Worm (Caenorhabditis elegans): ENCODE data around the gene shk-1.
A peak's percentile ranks its signal among the peaks of the same experiment; 100 is the strongest.

The shk-1 gene

DNA sequence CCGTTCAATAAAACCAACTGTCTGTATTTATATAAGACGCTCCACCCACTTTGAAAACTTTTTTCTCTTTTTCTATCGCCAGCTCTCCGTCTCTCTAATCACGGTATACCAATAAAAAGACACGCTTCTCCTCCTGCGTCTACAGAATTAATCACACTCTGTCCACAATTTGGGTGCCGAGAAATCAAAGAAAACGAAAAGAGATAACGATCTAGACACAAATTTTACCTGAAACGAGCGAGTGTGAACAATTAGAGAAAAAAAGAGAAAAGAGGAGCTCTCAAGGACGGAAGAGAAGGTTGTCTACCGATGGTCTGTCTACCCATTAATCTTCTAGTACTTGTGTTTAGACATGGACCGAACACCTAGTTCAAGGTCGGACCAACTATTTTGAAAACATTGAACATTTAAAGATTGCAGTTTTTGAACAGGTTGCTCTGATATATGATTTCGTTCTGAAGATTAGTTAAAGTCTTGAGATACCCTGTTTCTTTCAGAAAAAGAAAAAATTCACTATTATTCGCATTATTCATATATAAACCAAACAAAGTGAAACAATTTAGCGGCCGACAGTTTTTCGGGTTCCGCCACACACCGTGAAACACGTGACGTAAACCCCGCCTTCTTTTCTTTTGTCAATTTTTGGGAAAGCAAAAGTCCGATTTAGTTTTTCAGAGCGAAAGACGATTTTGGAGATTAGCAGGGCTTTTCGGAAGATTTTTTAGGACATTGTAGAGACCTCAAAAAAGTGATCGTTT lies 29.5 kb downstream of the shk-1 start, which contains the start of gene cyp-13A2:
Gene cyp-13A2 (minus strand): TSS at position 235 of the 758 bp plus-strand sequence.
- TF ChIP-seq unc-39 (tag; optimal IDR thresholded peaks at IDR 0.05) (no peak), elt-1 (tag; optimal IDR thresholded peaks at IDR 0.05; ENCODE audit: borderline replicate concordance, insufficient read depth) (peak; percentile 44), unc-62 (GFP tag; optimal IDR thresholded peaks at IDR 0.05) (peak; percentile 23), unc-120 (tag; optimal IDR thresholded peaks at IDR 0.05; ENCODE audit: poor library complexity, severe bottlenecking) (peak; percentile 52)

DNA sequence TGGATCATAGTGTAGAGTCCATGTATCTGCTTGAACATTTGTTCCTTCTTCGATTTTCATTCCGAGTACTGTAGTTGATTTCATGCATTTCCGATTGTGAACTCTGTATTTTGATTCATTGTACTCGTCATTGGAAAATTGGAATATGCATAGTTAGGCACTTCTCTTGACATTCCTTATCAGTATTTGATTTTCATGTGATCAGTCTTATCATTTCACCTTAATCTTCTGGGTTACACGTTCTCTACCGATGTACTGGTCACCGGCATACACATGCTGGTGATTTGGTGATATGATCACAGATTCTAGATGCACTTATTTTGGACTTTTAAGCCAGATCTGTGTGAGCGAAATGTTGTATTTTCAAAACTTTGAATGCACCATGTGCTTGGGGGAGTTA lies 33.2 kb downstream of the shk-1 start:
- TF ChIP-seq blmp-1 (tag; optimal IDR thresholded peaks at IDR 0.05) (no peak), zip-8 (tag; optimal IDR thresholded peaks at IDR 0.05) (no peak), tbx-8 (GFP tag; optimal IDR thresholded peaks at IDR 0.05) (no peak), nhr-12 (tag; optimal IDR thresholded peaks at IDR 0.05) (no peak), lin-32 (GFP tag; optimal IDR thresholded peaks at IDR 0.05) (no peak), nhr-2 (tag; optimal IDR thresholded peaks at IDR 0.05) (no peak), snpc-4 (tag; optimal IDR thresholded peaks at IDR 0.05) (no peak), nhr-237 (tag; optimal IDR thresholded peaks at IDR 0.05) (no peak), lin-13 (tag; optimal IDR thresholded peaks at IDR 0.05) (no peak), unc-62 (GFP tag; optimal IDR thresholded peaks at IDR 0.05) (no peak)

DNA sequence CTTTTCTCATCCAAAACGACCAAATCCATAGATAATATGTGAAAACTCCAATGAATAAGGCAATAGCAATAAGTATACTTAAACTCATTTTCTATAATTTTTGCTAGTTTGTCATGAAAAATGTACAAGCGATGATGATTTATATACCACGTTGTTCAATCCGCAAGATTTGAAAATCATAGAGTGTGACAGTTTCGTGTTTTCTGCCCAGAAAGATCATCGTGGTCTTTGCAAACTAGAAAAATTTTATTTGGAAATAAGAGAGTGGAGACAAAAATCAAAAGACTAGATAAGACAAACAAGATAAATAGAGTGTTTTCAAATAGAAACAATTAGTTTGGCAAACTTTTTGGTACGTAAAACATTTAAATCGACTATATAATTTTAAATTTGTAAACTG lies 35.2 kb downstream of the shk-1 start, which contains the start of gene cyp-13A3:
Gene cyp-13A3 (minus strand): TSS at position 101 of the 400 bp plus-strand sequence.
- TF ChIP-seq unc-62 (GFP tag; optimal IDR thresholded peaks at IDR 0.05): no peak
- no peak for TF ChIP-seq mls-2 (tag; optimal IDR thresholded peaks at IDR 0.05)
- TF ChIP-seq ham-2 (GFP tag; optimal IDR thresholded peaks at IDR 0.05): no peak
- TF ChIP-seq lsy-2 (tag; optimal IDR thresholded peaks at IDR 0.05): no peak

DNA sequence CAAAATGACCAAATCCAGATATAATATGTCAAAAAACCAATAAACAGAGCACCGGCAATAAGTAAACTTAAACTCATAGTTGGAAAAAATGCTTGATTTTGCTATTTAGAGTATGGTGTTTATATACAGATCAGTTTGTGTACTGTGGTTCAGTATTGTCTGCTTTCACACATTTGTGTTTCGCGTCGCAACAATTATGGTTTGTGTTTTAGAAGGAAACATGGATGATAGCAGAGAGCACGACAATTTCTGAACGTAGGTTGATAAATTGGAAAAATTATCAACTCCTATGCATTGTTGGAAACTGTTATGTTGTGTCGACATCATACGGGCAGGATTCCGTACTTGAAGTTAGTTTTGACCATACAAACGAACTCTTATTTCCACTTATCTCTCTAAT lies 39.6 kb downstream of the shk-1 start, which contains the start of gene cyp-13A4:
Gene cyp-13A4 (minus strand): TSS at position 77 of the 400 bp plus-strand sequence.
- TF ChIP-seq cnd-1 (tag; optimal IDR thresholded peaks at IDR 0.05) (no peak), drap-1 (GFP tag; optimal IDR thresholded peaks at IDR 0.05) (no peak), blmp-1 (tag; optimal IDR thresholded peaks at IDR 0.05) (no peak), nhr-12 (tag; optimal IDR thresholded peaks at IDR 0.05) (no peak), elt-1 (tag; optimal IDR thresholded peaks at IDR 0.05; ENCODE audit: borderline replicate concordance, insufficient read depth) (no peak), nhr-76 (tag; optimal IDR thresholded peaks at IDR 0.05) (no peak), sptf-1 (tag; optimal IDR thresholded peaks at IDR 0.05) (no peak), mab-5 (tag; optimal IDR thresholded peaks at IDR 0.05) (no peak), M03D4.4 (tag; optimal IDR thresholded peaks at IDR 0.05) (no peak), ceh-83 (GFP tag; optimal IDR thresholded peaks at IDR 0.05) (no peak), sem-2 (GFP tag; optimal IDR thresholded peaks at IDR 0.05) (no peak), mls-2 (tag; optimal IDR thresholded peaks at IDR 0.05) (no peak), nhr-28 (tag; optimal IDR thresholded peaks at IDR 0.05) (no peak)

DNA sequence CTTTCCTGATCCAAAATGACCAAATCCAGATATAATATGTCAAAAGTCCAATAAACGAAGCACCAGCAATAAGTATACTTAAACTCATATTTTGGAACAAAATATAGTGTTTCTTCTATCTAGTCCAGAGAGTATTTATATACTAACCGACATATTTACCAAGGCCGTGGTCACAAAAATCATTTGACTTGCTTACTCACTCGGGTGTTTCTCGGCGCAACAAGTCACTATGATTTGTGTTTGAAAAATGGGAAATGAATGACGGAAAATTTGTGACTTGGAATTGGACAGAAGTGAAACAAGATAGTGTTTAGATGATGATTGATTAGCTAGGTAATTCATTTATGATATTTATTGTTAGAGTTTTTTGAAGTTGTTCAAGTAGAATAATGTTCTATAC lies 42.2 kb downstream of the shk-1 start, which contains the start of gene cyp-13A5:
Gene cyp-13A5 (minus strand): TSS at position 112 of the 400 bp plus-strand sequence.
- TF ChIP-seq zip-8 (tag; optimal IDR thresholded peaks at IDR 0.05) (no peak), nhr-2 (tag; optimal IDR thresholded peaks at IDR 0.05) (no peak), lin-13 (tag; optimal IDR thresholded peaks at IDR 0.05) (no peak)

DNA sequence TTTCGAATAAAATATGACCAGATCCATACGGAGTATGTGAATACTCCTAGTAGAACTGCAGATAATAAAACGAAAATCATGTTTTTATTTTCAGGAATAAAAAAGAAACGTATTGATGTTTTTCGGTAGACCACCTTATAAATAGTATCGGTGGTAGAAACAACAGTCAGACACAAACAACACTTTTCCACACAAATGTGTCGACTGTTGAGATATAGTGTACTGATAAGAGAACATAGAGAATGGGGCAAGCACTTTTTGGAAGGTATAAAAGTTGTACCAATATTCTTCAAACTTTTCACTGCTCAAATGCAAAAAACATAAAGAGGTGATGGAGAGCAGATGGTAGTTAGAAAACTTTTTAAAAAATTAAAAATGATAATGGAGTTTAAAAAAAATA lies 44.6 kb downstream of the shk-1 start, which contains the start of gene cyp-13A6:
Gene cyp-13A6 (minus strand): TSS at position 180 of the 400 bp plus-strand sequence.
- TF ChIP-seq lin-13 (tag; optimal IDR thresholded peaks at IDR 0.05) (no peak), flh-1 (GFP tag; optimal IDR thresholded peaks at IDR 0.05) (no peak), pha-4 (tag; optimal IDR thresholded peaks at IDR 0.05) (no peak), elt-3 (tag; optimal IDR thresholded peaks at IDR 0.05) (no peak), ceh-39 (tag; optimal IDR thresholded peaks at IDR 0.05) (no peak), unc-62 (GFP tag; optimal IDR thresholded peaks at IDR 0.05) (no peak), unc-120 (tag; optimal IDR thresholded peaks at IDR 0.05; ENCODE audit: poor library complexity, severe bottlenecking) (no peak), zip-8 (tag; optimal IDR thresholded peaks at IDR 0.05) (no peak), blmp-1 (tag; optimal IDR thresholded peaks at IDR 0.05) (no peak), snpc-4 (tag; optimal IDR thresholded peaks at IDR 0.05) (no peak), nhr-237 (tag; optimal IDR thresholded peaks at IDR 0.05) (no peak), nhr-28 (tag; optimal IDR thresholded peaks at IDR 0.05) (no peak), mep-1 (tag; optimal IDR thresholded peaks at IDR 0.05) (no peak)
